Fruit fly (Drosophila melanogaster) whole organism, adult: ENCODE measurements around the gene CG4115.

ENCODE experiments used
- CG1620 ChIP-seq: fragments of 200-800 bp; sonication (Bioruptor generic); optimal IDR thresholded peaks from 2 replicates; lab custom pipeline; 2016; ENCODE audit warnings: missing biosample characterization, missing genetic modification characterization
- CG33017 ChIP-seq: fragments of 200-800 bp; sonication (Bioruptor generic); optimal IDR thresholded peaks from 2 replicates; lab custom pipeline; 2018; ENCODE audit warnings: missing biosample characterization, mild to moderate bottlenecking, missing genetic modification characterization, moderate library complexity
- CG5204 ChIP-seq: fragments of 200-800 bp; sonication (Bioruptor generic); optimal IDR thresholded peaks from 2 replicates; lab custom pipeline; 2016; ENCODE audit warnings: missing biosample characterization, missing genetic modification characterization
- CG7101 ChIP-seq: fragments of 200-800 bp; sonication (Bioruptor generic); optimal IDR thresholded peaks from 2 replicates; lab custom pipeline; 2018; ENCODE audit warnings: missing biosample characterization, mild to moderate bottlenecking, missing genetic modification characterization, moderate library complexity
- Crg-1 ChIP-seq: fragments of 200-800 bp; sonication (Bioruptor generic); optimal IDR thresholded peaks from 2 replicates; lab custom pipeline; 2016; ENCODE audit warnings: missing biosample characterization, missing genetic modification characterization
- Mnt ChIP-seq: fragments of 200-800 bp; sonication (Bioruptor generic); optimal IDR thresholded peaks from 2 replicates; lab custom pipeline; 2016; ENCODE audit warnings: missing biosample characterization, mild to moderate bottlenecking, missing genetic modification characterization
- bab1 ChIP-seq: fragments of 200-800 bp; sonication (Bioruptor generic); optimal IDR thresholded peaks from 3 replicates; lab custom pipeline; 2019; ENCODE audit warnings: missing biosample characterization, mild to moderate bottlenecking, missing genetic modification characterization, moderate library complexity
- toe ChIP-seq: fragments of 200-800 bp; sonication (Bioruptor generic); optimal IDR thresholded peaks from 2 replicates; lab custom pipeline; 2016; ENCODE audit warnings: missing biosample characterization, missing genetic modification characterization

DNA sequence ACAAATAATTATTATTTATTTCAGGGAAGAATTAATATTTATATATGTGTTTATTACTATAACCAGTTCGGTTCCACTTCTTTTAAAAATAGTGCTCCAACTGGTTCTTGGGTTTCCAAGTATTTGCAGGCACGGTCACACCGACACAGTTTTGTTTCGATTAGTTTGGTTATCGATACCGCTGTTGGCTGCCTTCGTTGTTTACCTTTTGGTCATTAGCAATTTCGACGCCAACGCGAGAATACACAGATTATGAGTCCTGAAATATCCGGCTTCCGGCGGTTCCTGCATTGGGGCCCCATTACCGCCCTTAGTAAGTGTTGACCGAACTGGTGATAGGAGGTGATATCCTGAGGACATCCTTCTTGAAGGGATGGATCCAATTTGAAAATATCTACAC, 48.4 kb downstream of the CG4115 start, which contains the start of gene CG5196:
- TF ChIP-seq CG33017 (tag; lab: Kevin White, UChicago) = no peak
- no peak for TF ChIP-seq Crg-1 (GFP tag; lab: Kevin White, UChicago)
- TF ChIP-seq CG1620 (GFP tag; lab: Kevin White, UChicago) = peak; percentile 20
- TF ChIP-seq bab1 (GFP tag; lab: Kevin White, UChicago) = peak; percentile 60
- no peak for TF ChIP-seq CG5204 (GFP tag; lab: Kevin White, UChicago)
- peak; percentile 50 for TF ChIP-seq Mnt (GFP tag; lab: Kevin White, UChicago)
- TF ChIP-seq toe (GFP tag; lab: Kevin White, UChicago) = no peak
- peak; percentile 35 for TF ChIP-seq CG7101 (tag; lab: Kevin White, UChicago)
